Worm (Caenorhabditis elegans) whole organism, late embryonic: ENCODE measurements around the gene epn-1.

ENCODE experiments used
- C08G9.2 ChIP-seq: sonication (generic microtip); optimal IDR thresholded peaks from 2 replicates; lab custom pipeline; 2016; ENCODE audit warnings: mild to moderate bottlenecking, missing genetic modification characterization, moderate library complexity, missing compliant biosample characterization
- C38D4.7 ChIP-seq: fragments of 200-800 bp; sonication (Bioruptor generic); optimal IDR thresholded peaks from 2 replicates; lab custom pipeline; 2018; ENCODE audit warnings: mild to moderate bottlenecking, missing genetic modification characterization, moderate library complexity, missing compliant biosample characterization
- K02D7.2 ChIP-seq: sonication (generic microtip); optimal IDR thresholded peaks from 2 replicates; lab custom pipeline; 2017; ENCODE audit warnings: mild to moderate bottlenecking, missing genetic modification characterization, missing compliant biosample characterization
- T23F11.4 ChIP-seq: fragments of 200-800 bp; sonication (Bioruptor generic); optimal IDR thresholded peaks from 2 replicates; lab custom pipeline; 2018; ENCODE audit warnings: mild to moderate bottlenecking, missing genetic modification characterization, missing compliant biosample characterization
- Y22D7AL.16 ChIP-seq: sonication (generic microtip); optimal IDR thresholded peaks from 2 replicates; lab custom pipeline; 2016; ENCODE audit warnings: missing genetic modification characterization, missing compliant biosample characterization
- ama-1 ChIP-seq: fragments of 150-350 bp; optimal IDR thresholded peaks from 2 replicates; lab custom pipeline; 2014
- ceh-14 ChIP-seq: sonication (generic microtip); optimal IDR thresholded peaks from 2 replicates; lab custom pipeline; 2016; ENCODE audit warnings: missing genotype, missing genetic modification characterization, missing compliant biosample characterization
- ceh-19 ChIP-seq: fragments of 200-800 bp; sonication (Bioruptor generic); optimal IDR thresholded peaks from 2 replicates; lab custom pipeline; 2018; ENCODE audit warnings: mild to moderate bottlenecking, missing genetic modification characterization, missing compliant biosample characterization
- ceh-2 ChIP-seq: sonication (generic microtip); optimal IDR thresholded peaks from 2 replicates; lab custom pipeline; 2016; ENCODE audit warnings: missing genotype, missing genetic modification characterization, missing compliant biosample characterization
- ceh-22 ChIP-seq: sonication (generic microtip); optimal IDR thresholded peaks from 2 replicates; lab custom pipeline; 2017; ENCODE audit warnings: missing biosample characterization, missing genetic modification characterization
- ceh-24 ChIP-seq: sonication (generic microtip); optimal IDR thresholded peaks from 2 replicates; lab custom pipeline; 2016; ENCODE audit warnings: mild to moderate bottlenecking, missing genetic modification characterization, missing compliant biosample characterization
- ceh-30 ChIP-seq: fragments of 150-350 bp; optimal IDR thresholded peaks from 2 replicates; lab custom pipeline; 2014; ENCODE audit warnings: missing biosample characterization, missing genetic modification characterization
- ceh-31 ChIP-seq: sonication (generic microtip); optimal IDR thresholded peaks from 2 replicates; lab custom pipeline; 2016; ENCODE audit warnings: missing genetic modification characterization, missing compliant biosample characterization
- ceh-34 ChIP-seq: sonication (generic microtip); optimal IDR thresholded peaks from 2 replicates; lab custom pipeline; 2016; ENCODE audit warnings: mild to moderate bottlenecking, missing genetic modification characterization, missing compliant biosample characterization
- ceh-45 ChIP-seq: fragments of 200-800 bp; sonication (Bioruptor generic); IDR thresholded peaks from 2 replicates; pipeline ENCODE4 v1.3.6; 2022; ENCODE audit warnings: missing genetic modification reagents, missing genetic modification characterization, missing compliant biosample characterization
- ceh-6 ChIP-seq: fragments of 200-800 bp; sonication (Bioruptor generic); optimal IDR thresholded peaks from 2 replicates; lab custom pipeline; 2018; ENCODE audit warnings: mild to moderate bottlenecking, missing genetic modification characterization, missing compliant biosample characterization
- ceh-9 ChIP-seq: sonication (generic microtip); optimal IDR thresholded peaks from 2 replicates; lab custom pipeline; 2016; ENCODE audit warnings: mild to moderate bottlenecking, missing genetic modification characterization, inconsistent platforms, missing compliant biosample characterization
- dmd-4 ChIP-seq: sonication (generic microtip); optimal IDR thresholded peaks from 2 replicates; lab custom pipeline; 2016; ENCODE audit warnings: borderline replicate concordance, missing genetic modification characterization, missing compliant biosample characterization
- dve-1 ChIP-seq: sonication (generic microtip); optimal IDR thresholded peaks from 2 replicates; lab custom pipeline; 2017; ENCODE audit warnings: antibody characterized with exemption, mild to moderate bottlenecking, missing genetic modification characterization, missing compliant biosample characterization
- elt-2 ChIP-seq: sonication (generic microtip); optimal IDR thresholded peaks from 2 replicates; lab custom pipeline; 2016; ENCODE audit warnings: missing genetic modification reagents, missing genetic modification characterization, missing compliant biosample characterization
- elt-4 ChIP-seq: sonication (generic microtip); optimal IDR thresholded peaks from 2 replicates; lab custom pipeline; 2016; ENCODE audit warnings: missing genetic modification characterization, missing compliant biosample characterization
- ets-4 ChIP-seq: sonication (generic microtip); optimal IDR thresholded peaks from 2 replicates; lab custom pipeline; 2016; ENCODE audit warnings: missing genetic modification characterization, missing compliant biosample characterization
- fax-1 ChIP-seq: sonication (generic microtip); optimal IDR thresholded peaks from 2 replicates; lab custom pipeline; 2016; ENCODE audit warnings: missing genotype, missing genetic modification characterization, missing compliant biosample characterization
- fkh-6 ChIP-seq: sonication (generic microtip); optimal IDR thresholded peaks from 2 replicates; lab custom pipeline; 2016; ENCODE audit warnings: missing genetic modification characterization, missing compliant biosample characterization
- gmeb-2 ChIP-seq: sonication (generic microtip); optimal IDR thresholded peaks from 2 replicates; lab custom pipeline; 2016; ENCODE audit warnings: missing genetic modification characterization, inconsistent platforms, missing compliant biosample characterization
- hlh-13 ChIP-seq: fragments of 200-800 bp; sonication (Bioruptor generic); optimal IDR thresholded peaks from 2 replicates; lab custom pipeline; 2018; ENCODE audit warnings: mild to moderate bottlenecking, missing genetic modification characterization, missing compliant biosample characterization
- hlh-15 ChIP-seq: sonication (generic microtip); optimal IDR thresholded peaks from 2 replicates; lab custom pipeline; 2016; ENCODE audit warnings: missing genetic modification characterization, missing compliant biosample characterization
- hlh-30 ChIP-seq: sonication (generic microtip); optimal IDR thresholded peaks from 2 replicates; lab custom pipeline; 2017; ENCODE audit warnings: antibody characterized with exemption, missing genetic modification characterization, missing compliant biosample characterization; ENCODE audit not compliant: insufficient read depth
- lim-6 ChIP-seq: sonication (generic microtip); optimal IDR thresholded peaks from 2 replicates; lab custom pipeline; 2016; ENCODE audit warnings: missing genetic modification characterization, missing compliant biosample characterization
- madf-2 ChIP-seq: sonication (generic microtip); optimal IDR thresholded peaks from 2 replicates; lab custom pipeline; 2017; ENCODE audit warnings: missing genetic modification characterization, missing compliant biosample characterization
- mec-3 ChIP-seq: sonication (generic microtip); optimal IDR thresholded peaks from 2 replicates; lab custom pipeline; 2016; ENCODE audit warnings: borderline replicate concordance, missing genetic modification characterization, missing compliant biosample characterization
- nfya-1 ChIP-seq: sonication (generic microtip); optimal IDR thresholded peaks from 2 replicates; lab custom pipeline; 2017; ENCODE audit warnings: missing genetic modification characterization, mild to moderate bottlenecking, missing compliant biosample characterization, antibody characterized with exemption, moderate library complexity
- npax-4 ChIP-seq: sonication (generic microtip); optimal IDR thresholded peaks from 2 replicates; lab custom pipeline; 2016; ENCODE audit warnings: missing genetic modification characterization, missing compliant biosample characterization
- odd-2 ChIP-seq: sonication (generic microtip); optimal IDR thresholded peaks from 2 replicates; lab custom pipeline; 2017; ENCODE audit warnings: antibody characterized with exemption, mild to moderate bottlenecking, missing genetic modification characterization, missing compliant biosample characterization
- pax-1 ChIP-seq: fragments of 150-350 bp; optimal IDR thresholded peaks from 2 replicates; lab custom pipeline; 2014; ENCODE audit warnings: missing biosample characterization, missing genetic modification characterization
- pha-2 ChIP-seq: sonication (generic microtip); optimal IDR thresholded peaks from 2 replicates; lab custom pipeline; 2017; ENCODE audit warnings: mild to moderate bottlenecking, missing genetic modification characterization, missing compliant biosample characterization
- pha-4 ChIP-seq: fragments of 150-350 bp; optimal IDR thresholded peaks from 2 replicates; lab custom pipeline; 2018; ENCODE audit warnings: missing biosample characterization, missing genetic modification reagents, missing genetic modification characterization
- pqm-1 ChIP-seq: sonication (generic microtip); optimal IDR thresholded peaks from 2 replicates; lab custom pipeline; 2016; ENCODE audit warnings: missing genetic modification characterization, missing compliant biosample characterization
- pros-1 ChIP-seq: fragments of 150-350 bp; optimal IDR thresholded peaks from 2 replicates; lab custom pipeline; 2014; ENCODE audit warnings: missing biosample characterization, missing genetic modification reagents, missing genetic modification characterization
- ref-2 ChIP-seq: sonication (generic microtip); optimal IDR thresholded peaks from 2 replicates; lab custom pipeline; 2016; ENCODE audit warnings: missing genetic modification characterization, missing compliant biosample characterization
- rnt-1 ChIP-seq: sonication (generic microtip); optimal IDR thresholded peaks from 2 replicates; lab custom pipeline; 2016; ENCODE audit warnings: missing genetic modification characterization, missing compliant biosample characterization
- sox-2 ChIP-seq: fragments of 200-800 bp; sonication (Bioruptor generic); IDR thresholded peaks from 2 replicates; pipeline ENCODE4 v1.3.6; 2022; ENCODE audit warnings: missing genetic modification reagents, missing genetic modification characterization, missing compliant biosample characterization
- syd-9 ChIP-seq: sonication (generic microtip); optimal IDR thresholded peaks from 2 replicates; lab custom pipeline; 2016; ENCODE audit warnings: mild to moderate bottlenecking, missing genetic modification characterization, moderate library complexity, missing compliant biosample characterization
- tbx-2 ChIP-seq: sonication (generic microtip); optimal IDR thresholded peaks from 2 replicates; lab custom pipeline; 2016; ENCODE audit warnings: missing genetic modification characterization, missing compliant biosample characterization
- tbx-7 ChIP-seq: sonication (generic microtip); optimal IDR thresholded peaks from 2 replicates; lab custom pipeline; 2016; ENCODE audit warnings: missing genotype, missing genetic modification characterization, missing compliant biosample characterization
- ttx-3 ChIP-seq: sonication (generic microtip); optimal IDR thresholded peaks from 2 replicates; lab custom pipeline; 2016; ENCODE audit warnings: missing genetic modification reagents, missing genetic modification characterization, missing compliant biosample characterization
- unc-3 ChIP-seq, 2 experiments: fragments of 200-800 bp in 1 of 2; sonication (Bioruptor generic) in 1 of 2; sonication (generic microtip) in 1 of 2; conservative IDR thresholded peaks in 1 of 2; optimal IDR thresholded peaks in 1 of 2; 2 replicates each; pipeline versions ENCODE4 v1.3.6 to Lab custom; 2016 to 2022; ENCODE audit warnings: missing compliant biosample characterization in 2 of 2, missing genetic modification characterization in 2 of 2, missing genetic modification reagents in 1 of 2
- unc-42 ChIP-seq: sonication (generic microtip); optimal IDR thresholded peaks from 2 replicates; lab custom pipeline; 2016; ENCODE audit warnings: missing genotype, missing genetic modification characterization, missing compliant biosample characterization
- unc-55 ChIP-seq: sonication (generic microtip); optimal IDR thresholded peaks from 2 replicates; lab custom pipeline; 2017; ENCODE audit warnings: missing biosample characterization, missing genetic modification reagents, missing genetic modification characterization
- zip-5 ChIP-seq: sonication (generic microtip); optimal IDR thresholded peaks from 2 replicates; lab custom pipeline; 2016; ENCODE audit warnings: missing genetic modification characterization, missing compliant biosample characterization
- ztf-16 ChIP-seq: sonication (generic microtip); optimal IDR thresholded peaks from 2 replicates; lab custom pipeline; 2017; ENCODE audit warnings: missing genetic modification characterization, missing compliant biosample characterization

Gene epn-1

DNA sequence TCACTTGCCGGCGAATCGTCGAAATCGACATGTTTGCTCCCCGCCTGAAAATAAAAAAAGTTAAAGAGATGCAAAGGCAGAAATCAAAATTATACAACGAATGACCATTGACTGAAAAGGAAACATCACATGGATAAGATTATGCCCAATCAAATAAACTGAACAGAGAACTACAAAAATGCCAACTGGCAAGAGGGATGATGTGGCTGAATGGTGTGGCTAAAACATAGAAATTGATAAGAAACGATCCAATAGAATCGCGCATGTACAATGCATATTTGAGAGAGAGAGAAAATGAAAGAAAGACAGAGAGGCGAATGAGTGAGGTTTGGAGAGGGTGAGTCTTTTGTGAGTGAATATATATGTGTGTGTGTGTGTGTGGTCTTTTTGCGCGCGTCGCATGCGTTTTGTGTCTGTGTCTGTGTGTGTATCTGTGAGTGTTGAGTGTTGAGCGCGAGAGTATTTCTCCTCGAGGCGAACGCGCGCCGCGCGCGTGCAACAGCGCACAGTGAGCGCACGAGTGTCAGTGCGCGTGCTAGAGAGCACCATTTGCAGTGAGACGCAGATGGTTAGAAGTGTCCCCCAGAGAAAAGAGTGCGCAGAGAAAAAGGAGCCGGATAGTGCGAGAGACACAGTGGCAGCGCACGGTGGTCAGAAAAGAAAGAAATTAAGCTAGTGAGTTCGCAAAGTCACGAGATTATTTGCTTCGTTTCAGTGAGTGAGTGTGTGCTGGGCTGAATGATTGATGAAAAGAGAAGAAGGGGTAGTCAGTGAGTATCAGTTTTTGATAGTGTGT, at the start of gene epn-1:
Gene epn-1 (minus strand): TSS at position 51 of the 796 bp plus-strand sequence.
- TF ChIP-seq ztf-16 (tag; lab: Kevin White, UChicago) (peak; percentile 50), nfya-1 (tag; lab: Kevin White, UChicago) (peak; percentile 91), dve-1 (tag; lab: Kevin White, UChicago) (peak; percentile 81), syd-9 (peak; percentile 76), ceh-19 (GFP tag; lab: Kevin White, UChicago) (peak; percentile 54), tbx-7 (peak; percentile 14), fax-1 (peak; percentile 52), ceh-2 (tag; lab: Kevin White, UChicago) (peak; percentile 83), ama-1 (lab: Kevin White, UChicago) (peak; percentile 27), rnt-1 (tag; lab: Kevin White, UChicago) (peak; percentile 95), fkh-6 (peak; percentile 21), unc-42 (tag; lab: Kevin White, UChicago) (peak; percentile 78), hlh-15 (tag; lab: Kevin White, UChicago) (no peak), ceh-9 (tag; lab: Kevin White, UChicago) (no peak), ttx-3 (tag; lab: Kevin White, UChicago) (no peak), odd-2 (tag; lab: Kevin White, UChicago) (no peak), elt-2 (tag; lab: Kevin White, UChicago) (peak; percentile 87), sox-2 (GFP tag; lab: Robert Waterston, UW) (peak; percentile 22), unc-55 (GFP tag; lab: Kevin White, UChicago) (peak; percentile 89), unc-3 (GFP tag; conservative IDR thresholded peaks at IDR 0.05; lab: Robert Waterston, UW) (no peak), unc-3 (tag; optimal IDR thresholded peaks at IDR 0.05; lab: Kevin White, UChicago) (peak; percentile 72), ceh-24 (tag; lab: Kevin White, UChicago) (no peak), Y22D7AL.16 (tag; lab: Kevin White, UChicago) (peak; percentile 48), pha-2 (tag; lab: Kevin White, UChicago) (no peak), tbx-2 (peak; percentile 98), lim-6 (peak; percentile 64), dmd-4 (tag; lab: Kevin White, UChicago) (peak; percentile 64), pha-4 (tag; lab: Kevin White, UChicago) (no peak), ceh-6 (GFP tag; lab: Kevin White, UChicago) (peak; percentile 54), C38D4.7 (no peak), ref-2 (tag; lab: Kevin White, UChicago) (peak; percentile 94), ceh-34 (peak; percentile 96), ceh-31 (tag; lab: Kevin White, UChicago) (peak; percentile 96), ets-4 (tag; lab: Kevin White, UChicago) (peak; percentile 85), mec-3 (tag; lab: Kevin White, UChicago) (peak; percentile 47), ceh-14 (tag; lab: Kevin White, UChicago) (peak; percentile 94), hlh-30 (tag; lab: Kevin White, UChicago) (peak; percentile 99), npax-4 (tag; lab: Kevin White, UChicago) (no peak), pax-1 (tag; lab: Kevin White, UChicago) (no peak), pros-1 (tag; lab: Kevin White, UChicago) (peak; percentile 94), ceh-45 (GFP tag; lab: Robert Waterston, UW) (no peak), pqm-1 (tag; lab: Kevin White, UChicago) (peak; percentile 88), ceh-30 (tag; lab: Kevin White, UChicago) (no peak), madf-2 (tag; lab: Kevin White, UChicago) (peak; percentile 81), ceh-22 (peak; percentile 50), C08G9.2 (tag; lab: Kevin White, UChicago) (peak; percentile 76), K02D7.2 (tag; lab: Kevin White, UChicago) (peak; percentile 38), gmeb-2 (tag; lab: Kevin White, UChicago) (no peak), hlh-13 (no peak), T23F11.4 (GFP tag; lab: Kevin White, UChicago) (peak; percentile 53), elt-4 (tag; lab: Kevin White, UChicago) (no peak), zip-5 (tag; lab: Kevin White, UChicago) (peak; percentile 16)
